Worm (Caenorhabditis elegans): Measurements from ENCODE around the gene Y73B6A.1.

Y73B6A.1 gene

ce11 chrIV:6648625-6649024, 19.2 kb downstream of the Y73B6A.1 start:
- TF ChIP-seq hmg-11 (tag; optimal IDR thresholded peaks at IDR 0.05), result peak; percentile 27
- no peak for TF ChIP-seq sea-2 (GFP tag; optimal IDR thresholded peaks at IDR 0.05)
- TF ChIP-seq nhr-25 (tag; optimal IDR thresholded peaks at IDR 0.05), result peak; percentile 26
- TF ChIP-seq elt-1 (tag; optimal IDR thresholded peaks at IDR 0.05), result no peak
- no peak for TF ChIP-seq nhr-76 (tag; optimal IDR thresholded peaks at IDR 0.05)
- no peak for TF ChIP-seq ceh-28 (tag; optimal IDR thresholded peaks at IDR 0.05)
- peak; percentile 30 for TF ChIP-seq nfya-1 (tag; optimal IDR thresholded peaks at IDR 0.05; ENCODE audit: insufficient read depth)

- no peak for TF ChIP-seq jun-1 (tag; optimal IDR thresholded peaks at IDR 0.05)
- TF ChIP-seq lsy-12 (tag; optimal IDR thresholded peaks at IDR 0.05), result no peak
- TF ChIP-seq nhr-23 (tag; optimal IDR thresholded peaks at IDR 0.05), result no peak
- TF ChIP-seq ztf-4 (tag; optimal IDR thresholded peaks at IDR 0.05), result no peak
- TF ChIP-seq lin-39 (tag; optimal IDR thresholded peaks at IDR 0.05), result no peak
- TF ChIP-seq nfya-1 (tag; optimal IDR thresholded peaks at IDR 0.05; ENCODE audit: insufficient read depth), result no peak
- TF ChIP-seq tbx-2 (tag; optimal IDR thresholded peaks at IDR 0.05), result no peak
- no peak for TF ChIP-seq nhr-43 (tag; optimal IDR thresholded peaks at IDR 0.05; ENCODE audit: poor library complexity, severe bottlenecking)
- no peak for TF ChIP-seq nhr-76 (tag; optimal IDR thresholded peaks at IDR 0.05)
- no peak for TF ChIP-seq pha-4 (tag; optimal IDR thresholded peaks at IDR 0.05)
- no peak for TF ChIP-seq mml-1 (tag; optimal IDR thresholded peaks at IDR 0.05)
- no peak for TF ChIP-seq sea-2 (GFP tag; optimal IDR thresholded peaks at IDR 0.05)
- TF ChIP-seq elt-2 (tag; optimal IDR thresholded peaks at IDR 0.05), result no peak
These were observed 20.9 kb downstream of the Y73B6A.1 start for ce11 chrIV:6646905-6647304.

DNA sequence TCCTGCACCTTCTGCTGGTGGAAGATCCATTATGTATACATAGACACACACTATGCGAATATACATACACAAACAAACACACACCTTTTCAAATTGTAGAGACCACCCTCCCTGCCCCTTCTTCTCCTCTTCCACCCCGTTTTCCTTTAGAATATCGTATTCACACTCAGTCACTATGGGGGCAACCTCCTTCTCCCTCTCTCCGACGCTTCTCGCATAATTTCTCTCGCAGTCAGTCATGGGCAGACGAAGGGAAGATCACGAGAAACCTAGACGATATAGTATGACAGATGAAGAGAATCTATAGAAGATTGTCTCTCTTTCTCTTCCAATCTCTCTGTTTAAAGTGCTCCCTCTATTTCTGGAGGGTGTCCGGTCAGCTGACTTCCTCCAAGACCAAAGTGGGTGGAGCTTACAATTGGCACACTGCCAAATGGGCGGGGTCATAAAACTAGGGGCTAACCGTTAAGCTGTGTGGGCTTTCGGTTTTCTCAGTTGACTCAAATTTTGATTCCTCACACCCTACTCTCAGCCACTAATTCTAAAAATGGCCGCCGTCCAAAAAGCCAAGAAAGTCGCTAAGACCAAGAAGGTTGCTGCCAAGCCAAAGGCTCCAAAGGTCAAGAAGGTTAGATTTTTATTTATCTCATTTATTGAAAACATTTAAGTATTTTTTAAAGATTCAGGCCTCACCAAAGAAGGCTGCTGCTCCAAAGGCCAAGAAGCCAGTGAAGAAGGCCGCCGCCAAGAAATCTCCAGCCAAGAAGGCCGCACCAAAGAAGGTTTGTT, 21.7 kb downstream of the Y73B6A.1 start, which contains the start of gene hil-7:
hil-7 (plus strand) TSS at position 446 of the 789 bp plus-strand sequence.
- no peak for TF ChIP-seq mdl-1 (tag; optimal IDR thresholded peaks at IDR 0.05)
- peak; percentile 35 for TF ChIP-seq nhr-23 (tag; optimal IDR thresholded peaks at IDR 0.05)
- peak; percentile 27 for TF ChIP-seq nhr-25 (tag; optimal IDR thresholded peaks at IDR 0.05)
- peak; percentile 3 for TF ChIP-seq lin-15B (tag; optimal IDR thresholded peaks at IDR 0.05)
- peak; percentile 1 for TF ChIP-seq jun-1 (tag; optimal IDR thresholded peaks at IDR 0.05)
- TF ChIP-seq pha-4 (tag; optimal IDR thresholded peaks at IDR 0.05), result peak; percentile 25
- TF ChIP-seq nfya-1 (tag; optimal IDR thresholded peaks at IDR 0.05; ENCODE audit: insufficient read depth), result peak; percentile 41
- no peak for TF ChIP-seq skn-1 (tag; optimal IDR thresholded peaks at IDR 0.05)
- TF ChIP-seq sea-2 (GFP tag; optimal IDR thresholded peaks at IDR 0.05), result peak; percentile 24
- peak; percentile 30 for TF ChIP-seq elt-2 (tag; optimal IDR thresholded peaks at IDR 0.05)

- TF ChIP-seq nhr-11 (tag; optimal IDR thresholded peaks at IDR 0.05) (no peak), fkh-2 (tag; optimal IDR thresholded peaks at IDR 0.05) (no peak), ama-1 (optimal IDR thresholded peaks at IDR 0.05) (no peak), elt-2 (tag; optimal IDR thresholded peaks at IDR 0.05) (peak; percentile 38), nhr-67 (tag; optimal IDR thresholded peaks at IDR 0.05) (no peak), lin-15B (tag; optimal IDR thresholded peaks at IDR 0.05) (no peak), hmg-11 (tag; optimal IDR thresholded peaks at IDR 0.05) (no peak)
These were observed 27.9 kb downstream of the Y73B6A.1 start, which contains the start of gene C01B10.6 for ce11 chrIV:6639880-6640279. Gene C01B10.6 (plus strand): TSS chrIV:6640180.

DNA sequence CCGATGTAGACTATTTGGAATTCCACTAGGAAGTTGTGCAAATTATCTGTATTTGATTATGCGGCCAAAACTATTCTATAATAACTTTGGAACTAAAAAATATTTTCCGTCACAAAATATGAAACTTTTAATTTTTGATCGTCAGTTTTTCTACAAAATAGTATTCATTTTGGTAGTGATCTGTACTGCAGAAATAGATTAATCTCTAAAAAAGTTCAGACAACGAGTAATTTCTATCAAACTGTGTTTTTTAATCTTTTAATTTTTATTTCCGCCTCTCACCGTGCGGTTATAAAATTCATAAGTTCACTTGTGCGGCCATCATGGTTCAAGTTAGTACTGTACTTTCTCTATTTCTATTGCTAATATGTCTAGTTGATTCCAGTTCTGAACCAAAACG, 29.5 kb downstream of the Y73B6A.1 start, which contains the start of gene C01B10.7:
C01B10.7 (plus strand) TSS at position 301 of the 400 bp plus-strand sequence.
- TF ChIP-seq lin-39 (tag; optimal IDR thresholded peaks at IDR 0.05) (no peak), nhr-237 (tag; optimal IDR thresholded peaks at IDR 0.05) (no peak), lin-15B (tag; optimal IDR thresholded peaks at IDR 0.05) (no peak), nhr-23 (tag; optimal IDR thresholded peaks at IDR 0.05) (no peak), pha-4 (tag; optimal IDR thresholded peaks at IDR 0.05) (no peak), ama-1 (optimal IDR thresholded peaks at IDR 0.05) (no peak), pqm-1 (tag; optimal IDR thresholded peaks at IDR 0.05) (no peak), egl-27 (tag; optimal IDR thresholded peaks at IDR 0.05) (no peak), ztf-4 (tag; optimal IDR thresholded peaks at IDR 0.05) (no peak), daf-12 (tag; optimal IDR thresholded peaks at IDR 0.05) (no peak), lsy-12 (tag; optimal IDR thresholded peaks at IDR 0.05) (no peak), nhr-76 (tag; optimal IDR thresholded peaks at IDR 0.05) (no peak), eor-1 (tag; optimal IDR thresholded peaks at IDR 0.05) (no peak), ceh-82 (tag; optimal IDR thresholded peaks at IDR 0.05) (no peak), unc-39 (tag; optimal IDR thresholded peaks at IDR 0.05) (no peak), tbx-2 (tag; optimal IDR thresholded peaks at IDR 0.05) (no peak), ceh-9 (tag; optimal IDR thresholded peaks at IDR 0.05) (no peak), elt-1 (tag; optimal IDR thresholded peaks at IDR 0.05) (no peak), nhr-25 (tag; optimal IDR thresholded peaks at IDR 0.05) (no peak)
